Worm (Caenorhabditis elegans) whole organism, dauer: ENCODE results near the gene hars-1.

Experiments used
- unc-62 ChIP-seq: sonication (generic microtip); optimal IDR thresholded peaks from 2 replicates; lab custom pipeline; 2017; ENCODE audit warnings: missing biosample characterization, missing genetic modification reagents, missing genetic modification characterization

Gene hars-1

ce11 chrIV:10858300-10859016 lies at the start of gene hars-1, which contains the start of gene T11G6.2:
TSS of gene hars-1 (plus strand) at chrIV:10858957.
TSS of gene T11G6.2 (minus strand) at chrIV:10858496.
- TF ChIP-seq unc-62 (GFP tag; lab: Kevin White, UChicago), result no peak

DNA sequence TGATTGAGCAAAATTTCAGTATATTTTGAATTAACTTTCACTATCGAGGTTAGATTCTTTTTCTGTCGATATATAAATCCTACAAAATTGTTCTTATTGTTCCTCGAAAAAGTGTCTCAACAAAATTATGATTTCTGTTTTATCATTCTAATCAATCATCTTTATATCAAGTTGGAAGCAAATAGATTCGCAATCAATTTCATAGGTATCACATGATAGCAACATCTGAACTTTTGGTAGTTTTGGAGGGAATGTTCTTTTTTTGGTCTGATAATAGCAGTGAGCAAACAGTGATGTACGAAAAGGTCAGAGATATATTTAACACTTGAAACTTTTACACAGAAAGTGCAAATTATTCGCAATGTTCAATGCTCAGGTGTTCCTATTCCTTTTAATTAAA lies 47.9 kb upstream of the hars-1 start:
- TF ChIP-seq unc-62 (GFP tag; lab: Kevin White, UChicago), result no peak

DNA sequence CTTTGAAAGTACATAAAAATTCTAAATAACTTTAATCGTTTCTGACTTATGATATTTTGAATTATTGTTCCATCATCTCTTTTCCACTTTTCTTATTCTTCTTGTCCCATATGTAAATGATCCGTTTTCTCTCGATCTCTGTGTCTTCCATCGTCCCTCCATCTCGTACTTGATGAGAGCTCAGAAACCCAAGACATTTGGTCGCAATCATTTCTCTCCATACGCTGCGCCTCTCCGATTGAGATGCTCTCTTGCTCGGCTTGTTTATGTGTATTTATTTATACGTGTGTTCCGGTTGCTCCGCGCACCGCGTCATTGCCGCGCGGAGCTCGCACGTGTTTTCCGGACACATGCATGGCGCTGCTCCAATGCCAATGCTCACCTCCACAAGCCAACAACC lies 47.4 kb upstream of the hars-1 start:
- no peak for TF ChIP-seq unc-62 (GFP tag; lab: Kevin White, UChicago)

- no peak for TF ChIP-seq unc-62 (GFP tag; lab: Kevin White, UChicago)
Observed at ce11 chrIV:10812099-10812498, 46.7 kb upstream of the hars-1 start, which contains the start of gene miz-1. TSS of gene miz-1 (plus strand) at chrIV:10812399.

DNA sequence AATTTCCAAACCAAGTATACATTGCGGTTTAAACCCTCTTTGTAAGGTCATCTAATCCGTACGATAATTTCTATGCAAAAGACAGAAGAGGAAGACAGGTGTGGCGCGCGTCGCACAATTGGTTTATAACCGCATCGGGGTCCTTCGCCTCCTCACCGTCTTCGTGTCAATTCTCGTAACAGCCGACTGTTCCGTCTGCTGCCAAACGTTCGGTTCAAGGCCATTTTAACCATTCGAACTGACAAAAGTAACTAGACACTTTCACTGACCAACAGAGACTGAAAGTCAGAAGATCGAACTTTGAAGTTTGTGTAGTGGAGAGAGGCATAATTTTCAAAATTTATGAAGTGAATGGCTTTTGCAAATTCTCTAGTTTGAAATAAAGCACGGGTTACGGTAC lies 42.8 kb upstream of the hars-1 start:
- TF ChIP-seq unc-62 (GFP tag; lab: Kevin White, UChicago), result no peak

- TF ChIP-seq unc-62 (GFP tag; lab: Kevin White, UChicago), result no peak
Observed at ce11 chrIV:10817030-10817429, 41.7 kb upstream of the hars-1 start.

ce11 chrIV:10819049-10819448 lies 39.7 kb upstream of the hars-1 start:
- TF ChIP-seq unc-62 (GFP tag; lab: Kevin White, UChicago), result no peak

DNA sequence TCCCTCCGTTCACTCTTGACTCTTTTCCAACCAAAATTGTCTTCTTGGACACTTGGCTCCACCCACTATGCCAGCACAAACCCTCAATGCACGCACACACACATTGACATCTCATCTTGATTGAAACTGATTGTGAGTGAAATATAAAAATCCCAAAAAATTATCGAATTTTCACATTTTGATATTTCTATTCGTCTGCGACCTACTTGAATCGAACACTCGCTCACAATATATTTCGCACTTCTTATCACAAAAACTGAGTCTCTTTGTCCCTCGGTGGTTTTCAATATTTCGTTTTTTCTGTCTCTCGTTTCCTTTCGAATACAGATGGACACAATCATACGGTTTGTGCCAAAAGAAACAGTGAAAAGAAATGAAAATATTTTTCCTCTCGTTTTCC lies 38.6 kb upstream of the hars-1 start:
- TF ChIP-seq unc-62 (GFP tag; lab: Kevin White, UChicago), result no peak

DNA sequence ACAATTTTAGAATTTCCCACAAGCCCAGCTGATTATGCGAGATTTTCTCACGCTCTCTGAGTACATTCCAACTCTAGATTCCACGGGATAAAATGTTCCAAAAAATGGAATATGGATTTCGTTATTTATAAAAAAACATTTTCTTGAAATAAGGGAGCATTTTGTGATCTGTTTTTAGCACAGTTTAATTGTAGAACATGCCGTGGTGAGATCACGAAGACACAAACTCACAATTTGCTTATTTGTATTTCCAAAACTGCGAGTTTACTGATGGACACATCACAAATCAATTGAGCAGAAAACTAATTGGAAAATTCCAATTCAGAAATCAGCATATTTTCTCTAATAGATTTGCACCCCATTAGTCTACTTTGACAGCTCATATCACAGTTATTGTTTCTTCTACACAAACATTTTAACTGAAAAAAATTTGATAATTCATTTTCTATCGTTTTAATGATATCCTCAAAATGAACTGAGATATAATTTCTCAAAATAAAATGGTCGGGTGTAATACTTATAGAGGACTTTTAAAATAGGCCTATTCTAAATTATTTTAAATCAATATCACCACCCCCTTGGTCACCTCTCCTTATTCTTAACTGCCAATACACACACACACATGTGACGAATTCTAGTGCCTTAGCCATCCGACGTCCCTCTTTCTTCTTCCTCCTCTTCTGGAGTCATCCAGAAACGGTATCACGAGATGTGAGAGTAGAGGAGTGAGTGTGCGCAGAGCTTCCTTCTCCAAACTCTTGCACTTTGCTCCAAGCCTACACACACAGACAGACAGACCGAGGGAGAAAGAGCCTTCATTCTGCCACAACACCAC lies 37.7 kb upstream of the hars-1 start:
- no peak for TF ChIP-seq unc-62 (GFP tag; lab: Kevin White, UChicago)

DNA sequence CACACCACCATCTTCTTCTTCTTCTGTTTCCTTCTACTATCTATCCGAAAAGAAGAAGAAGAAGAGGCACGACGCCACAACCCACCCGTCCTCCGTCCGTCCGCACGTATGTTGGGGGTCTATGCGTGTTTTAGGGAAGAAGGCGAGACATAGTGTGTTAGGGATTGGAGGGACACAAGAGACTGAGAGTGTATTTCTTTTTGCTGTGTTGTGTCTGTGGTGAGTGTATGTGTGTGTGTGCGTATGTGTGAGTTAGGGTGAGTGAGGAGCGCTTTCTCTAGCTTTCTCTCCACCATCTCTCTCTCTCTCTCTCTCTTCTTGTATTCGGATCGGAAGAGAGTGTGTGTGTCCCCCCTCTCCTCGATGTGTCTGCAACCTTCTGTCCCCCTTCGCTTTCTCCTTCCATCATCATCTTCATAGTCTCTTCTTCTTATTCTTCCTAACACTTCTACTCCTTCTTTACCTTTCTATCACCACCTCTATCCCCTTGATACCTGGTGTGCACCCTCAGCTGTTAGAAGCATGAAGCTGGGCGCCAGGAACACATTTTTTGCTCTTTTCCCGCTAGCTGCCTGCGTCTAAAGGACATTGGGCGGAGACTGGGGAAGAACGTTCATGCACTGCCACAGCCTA lies 37.0 kb upstream of the hars-1 start:
- TF ChIP-seq unc-62 (GFP tag; lab: Kevin White, UChicago), result peak; percentile 71

DNA sequence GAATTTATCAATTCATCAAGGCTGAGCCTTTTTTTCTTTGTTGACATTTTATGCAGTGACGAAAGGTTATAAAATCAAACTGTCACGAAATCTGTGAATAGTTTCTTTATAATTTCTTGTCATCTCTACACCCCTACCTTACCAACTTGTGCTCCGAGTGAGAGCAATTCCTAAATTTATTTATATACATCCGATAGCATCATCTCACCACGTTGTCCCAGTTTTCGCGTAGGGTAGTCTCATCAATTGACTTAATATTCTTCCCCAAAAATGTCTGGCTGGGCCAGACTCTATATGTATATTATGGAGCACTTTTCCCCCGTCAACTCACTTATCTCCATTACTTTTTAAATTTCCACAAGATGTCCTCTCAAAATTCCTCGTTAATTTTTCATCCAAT lies 33.4 kb upstream of the hars-1 start:
- TF ChIP-seq unc-62 (GFP tag; lab: Kevin White, UChicago), result no peak

DNA sequence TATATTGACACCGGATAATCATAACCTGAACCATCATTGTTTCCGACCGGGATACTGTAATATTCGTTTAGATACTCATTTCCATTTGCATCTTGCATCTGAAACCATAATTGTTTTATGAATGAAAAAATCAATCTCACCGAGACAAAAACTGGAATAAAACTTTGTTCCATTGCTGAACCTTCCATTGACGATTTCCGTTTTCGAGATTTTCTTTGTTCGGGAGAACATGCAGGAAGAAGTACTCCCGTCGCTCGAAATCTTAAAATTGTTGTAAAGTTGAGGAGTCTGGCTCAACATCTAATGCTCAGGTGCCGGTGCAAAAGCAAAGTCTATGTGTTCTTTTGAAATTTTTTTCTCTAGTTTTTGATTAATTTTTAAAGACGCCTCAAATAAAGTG lies 32.7 kb upstream of the hars-1 start:
- no peak for TF ChIP-seq unc-62 (GFP tag; lab: Kevin White, UChicago)

DNA sequence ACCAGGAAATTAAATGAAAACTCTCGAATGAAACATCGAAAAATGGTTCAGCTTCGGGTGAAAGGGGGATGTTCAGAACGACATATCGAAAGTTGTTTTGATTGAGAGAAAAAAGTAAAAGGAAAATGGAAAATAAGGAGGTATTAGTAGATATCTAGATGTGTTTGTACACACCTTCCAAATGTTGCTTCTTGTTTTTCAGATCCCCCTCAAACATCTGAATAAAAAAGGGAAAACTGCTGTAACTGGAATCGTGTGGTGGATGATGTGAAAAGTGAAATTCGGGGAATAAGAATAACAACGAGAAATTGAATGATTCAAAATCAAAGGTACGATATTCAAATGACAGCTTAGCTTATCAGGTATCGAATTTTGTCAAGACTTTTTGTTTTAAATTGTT lies 30.7 kb upstream of the hars-1 start, which contains the start of gene npax-3:
TSS of gene npax-3 (minus strand) at position 101 of the 400 bp plus-strand sequence.
- no peak for TF ChIP-seq unc-62 (GFP tag; lab: Kevin White, UChicago)

- no peak for TF ChIP-seq unc-62 (GFP tag; lab: Kevin White, UChicago)
Observed at ce11 chrIV:10832148-10832547, 26.6 kb upstream of the hars-1 start, which contains the start of gene best-15. TSS of gene best-15 (minus strand) at chrIV:10832248.

DNA sequence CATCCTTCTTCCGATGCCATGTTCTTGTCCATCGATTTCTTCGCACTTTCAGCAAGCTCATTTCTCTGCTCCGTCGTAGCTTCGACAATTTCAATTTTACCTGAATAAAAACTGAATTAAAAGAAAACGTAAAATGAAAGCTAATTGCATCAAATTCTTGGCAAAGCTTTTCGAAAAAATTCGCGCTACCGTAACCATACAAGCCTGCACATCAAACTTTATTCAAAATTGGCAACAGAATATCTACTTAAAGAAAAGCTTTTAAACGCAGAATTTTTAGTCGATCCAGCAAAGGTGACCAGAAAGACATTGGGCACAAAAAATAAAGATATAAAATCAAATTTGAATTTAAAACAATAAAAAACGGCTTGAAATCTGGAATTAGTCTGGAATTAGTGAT lies 16.5 kb upstream of the hars-1 start:
- TF ChIP-seq unc-62 (GFP tag; lab: Kevin White, UChicago), result no peak
